Worm (Caenorhabditis elegans) whole organism, midembryonic: ENCODE measurements around the gene col-149.

ENCODE experiments used
- flt-1 ChIP-seq: fragments of 200-800 bp; sonication (Bioruptor generic); IDR thresholded peaks from 2 replicates; pipeline ENCODE4 v1.3.6; 2022; ENCODE audit warnings: missing genetic modification characterization, missing compliant biosample characterization
- ref-1 ChIP-seq: fragments of 200-800 bp; sonication (Bioruptor generic); conservative IDR thresholded peaks from 2 replicates; pipeline ENCODE4 v1.3.6; 2022; ENCODE audit warnings: missing genetic modification reagents, missing genetic modification characterization, missing compliant biosample characterization
- tab-1 ChIP-seq: fragments of 200-800 bp; sonication (Bioruptor generic); IDR thresholded peaks from 2 replicates; pipeline ENCODE4 v1.3.6; 2022; ENCODE audit warnings: missing genetic modification characterization, missing compliant biosample characterization

DNA sequence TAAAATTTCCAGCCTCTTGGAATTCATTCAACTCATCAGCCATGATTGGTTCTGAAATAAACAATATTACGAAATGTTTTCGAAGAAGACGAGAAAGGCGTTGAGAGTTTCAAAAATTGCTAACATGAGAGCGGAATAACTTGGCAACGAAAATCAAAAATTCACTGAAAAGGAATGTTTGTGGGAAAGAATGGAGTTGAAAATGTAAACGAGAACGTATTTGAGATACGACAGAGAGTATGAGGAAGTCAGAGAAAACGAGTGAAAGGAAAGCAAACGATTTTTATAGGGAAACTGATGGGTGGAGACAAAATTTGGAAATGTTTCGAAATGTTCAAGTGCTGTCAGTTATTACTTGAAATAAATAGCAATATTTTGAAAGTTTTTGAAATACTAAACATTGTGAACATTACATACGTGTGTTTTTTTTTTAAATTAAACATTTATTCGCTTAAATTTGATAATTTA, 37.6 kb downstream of the col-149 start, which contains the start of gene rop-1:
- TF ChIP-seq flt-1 = no peak
- TF ChIP-seq ref-1 (GFP tag; lab: Robert Waterston, UW) = no peak
- TF ChIP-seq tab-1 (GFP tag; lab: Robert Waterston, UW) = no peak
